Fruit fly (Drosophila melanogaster): ENCODE measurements around the gene Nup93-1.

dm6 chrX:13844317-13844886 lies 21.8 kb downstream of the Nup93-1 start:
- TF ChIP-seq pan (optimal IDR thresholded peaks at IDR 0.05) (no peak), psq (optimal IDR thresholded peaks at IDR 0.05) (no peak)

Data from whole organism.